Worm (Caenorhabditis elegans) whole organism, L1 larva: Measurements from ENCODE around the gene ZK856.4.

ENCODE experiments used
- C04F5.9 ChIP-seq: sonication (generic microtip); optimal IDR thresholded peaks from 2 replicates; lab custom pipeline; 2016; ENCODE audit warnings: missing genetic modification characterization, missing compliant biosample characterization
- dsc-1 ChIP-seq: sonication (generic microtip); optimal IDR thresholded peaks from 2 replicates; lab custom pipeline; 2016; ENCODE audit warnings: mild to moderate bottlenecking, missing genetic modification characterization, missing compliant biosample characterization
- elt-2 ChIP-seq: sonication (generic microtip); optimal IDR thresholded peaks from 2 replicates; lab custom pipeline; 2016; ENCODE audit warnings: missing genetic modification characterization, mild to moderate bottlenecking, inconsistent platforms, missing compliant biosample characterization, missing genetic modification reagents
- fkh-8 ChIP-seq: sonication (generic microtip); optimal IDR thresholded peaks from 2 replicates; lab custom pipeline; 2016; ENCODE audit warnings: mild to moderate bottlenecking, missing genetic modification characterization, missing compliant biosample characterization
- hlh-17 ChIP-seq: fragments of 200-800 bp; sonication (Bioruptor generic); optimal IDR thresholded peaks from 2 replicates; lab custom pipeline; 2018; ENCODE audit warnings: missing genetic modification characterization, mild to moderate bottlenecking, missing compliant biosample characterization, moderate library complexity, borderline replicate concordance
- hlh-4 ChIP-seq: sonication (generic microtip); optimal IDR thresholded peaks from 2 replicates; lab custom pipeline; 2016; ENCODE audit warnings: mild to moderate bottlenecking, missing genetic modification characterization, missing compliant biosample characterization
- hpl-2 ChIP-seq: fragments of 150-350 bp; optimal IDR thresholded peaks from 2 replicates; lab custom pipeline; 2014; ENCODE audit warnings: missing biosample characterization, missing genetic modification reagents, missing genetic modification characterization
- irx-1 ChIP-seq: sonication (generic microtip); optimal IDR thresholded peaks from 2 replicates; lab custom pipeline; 2016; ENCODE audit warnings: missing genetic modification characterization, missing compliant biosample characterization
- lin-14 ChIP-seq: fragments of 200-800 bp; sonication (Bioruptor generic); optimal IDR thresholded peaks from 2 replicates; lab custom pipeline; 2018; ENCODE audit warnings: mild to moderate bottlenecking, missing genetic modification characterization, moderate library complexity, missing compliant biosample characterization
- lir-3 ChIP-seq: sonication (generic microtip); optimal IDR thresholded peaks from 2 replicates; lab custom pipeline; 2016; ENCODE audit warnings: mild to moderate bottlenecking, missing genetic modification characterization, moderate library complexity, missing compliant biosample characterization; ENCODE audit not compliant: poor library complexity
- nhr-20 ChIP-seq: sonication (generic microtip); optimal IDR thresholded peaks from 2 replicates; lab custom pipeline; 2016; ENCODE audit warnings: mild to moderate bottlenecking, missing genetic modification characterization, missing compliant biosample characterization
- nhr-47 ChIP-seq: sonication (generic microtip); optimal IDR thresholded peaks from 2 replicates; lab custom pipeline; 2016; ENCODE audit warnings: mild to moderate bottlenecking, missing genetic modification characterization, moderate library complexity, missing compliant biosample characterization
- nhr-71 ChIP-seq: sonication (generic microtip); optimal IDR thresholded peaks from 2 replicates; lab custom pipeline; 2016; ENCODE audit warnings: mild to moderate bottlenecking, missing genetic modification characterization, moderate library complexity, missing compliant biosample characterization
- nhr-90 ChIP-seq: sonication (generic microtip); optimal IDR thresholded peaks from 2 replicates; lab custom pipeline; 2016; ENCODE audit warnings: mild to moderate bottlenecking, missing genetic modification characterization, missing compliant biosample characterization; ENCODE audit not compliant: poor library complexity
- pqm-1 ChIP-seq: sonication (generic microtip); optimal IDR thresholded peaks from 3 replicates; lab custom pipeline; 2017; ENCODE audit warnings: missing biosample characterization, missing genetic modification characterization
- swsn-7 ChIP-seq: sonication (generic microtip); optimal IDR thresholded peaks from 2 replicates; lab custom pipeline; 2016; ENCODE audit warnings: missing genetic modification characterization, missing compliant biosample characterization
- unc-62 ChIP-seq: fragments of 150-350 bp; optimal IDR thresholded peaks from 2 replicates; lab custom pipeline; 2014; ENCODE audit warnings: missing biosample characterization, missing genetic modification reagents, missing genetic modification characterization
- unc-86 ChIP-seq: sonication (generic microtip); optimal IDR thresholded peaks from 2 replicates; lab custom pipeline; 2016; ENCODE audit warnings: missing genetic modification characterization, missing compliant biosample characterization
- zag-1 ChIP-seq: fragments of 150-350 bp; optimal IDR thresholded peaks from 2 replicates; lab custom pipeline; 2014; ENCODE audit warnings: missing biosample characterization, missing genetic modification characterization
- ztf-4 ChIP-seq: fragments of 150-350 bp; optimal IDR thresholded peaks from 2 replicates; lab custom pipeline; 2014; ENCODE audit warnings: missing biosample characterization, missing genetic modification characterization

Gene ZK856.4

ce11 chrV:10228360-10228759 lies 45.3 kb downstream of the ZK856.4 start, which contains the start of gene fipr-4:
TSS of gene fipr-4 (minus strand) at chrV:10228460.
- TF ChIP-seq lir-3 (tag; lab: Kevin White, UChicago) (no peak), lin-14 (GFP tag; lab: Kevin White, UChicago) (no peak), pqm-1 (tag; lab: Kevin White, UChicago) (no peak), hlh-17 (GFP tag; lab: Kevin White, UChicago) (no peak), elt-2 (tag; lab: Kevin White, UChicago) (no peak), nhr-90 (no peak), hlh-4 (tag; lab: Kevin White, UChicago) (no peak), zag-1 (tag; lab: Kevin White, UChicago) (no peak), nhr-47 (tag; lab: Kevin White, UChicago) (no peak), ztf-4 (tag; lab: Kevin White, UChicago) (no peak), unc-62 (no peak), hpl-2 (no peak), swsn-7 (no peak)

- TF ChIP-seq C04F5.9: no peak
- TF ChIP-seq dsc-1: peak; percentile 61
These were observed 46.3 kb downstream of the ZK856.4 start, which contains the start of the genes pyt-1 and fipr-7 for ce11 chrV:10229222-10229879. TSS of gene pyt-1 (minus strand) at chrV:10229322. TSS of gene fipr-7 (plus strand) at chrV:10229829.

ce11 chrV:10230932-10231331 lies 47.8 kb downstream of the ZK856.4 start, which contains the start of gene fipr-6:
TSS of gene fipr-6 (plus strand) at chrV:10231232.
- TF ChIP-seq fkh-8 (tag; lab: Kevin White, UChicago): no peak
- no peak for TF ChIP-seq irx-1 (tag; lab: Kevin White, UChicago)

ce11 chrV:10233330-10233729 lies 50.2 kb downstream of the ZK856.4 start, which contains the start of gene str-182:
TSS of gene str-182 (minus strand) at chrV:10233430.
- TF ChIP-seq nhr-20: no peak
- TF ChIP-seq fkh-8 (tag; lab: Kevin White, UChicago): peak; percentile 41
- TF ChIP-seq unc-86 (tag; lab: Kevin White, UChicago): no peak
- TF ChIP-seq nhr-71: peak; percentile 12
